Worm (Caenorhabditis elegans) whole organism, L2 larva: ENCODE results near the gene tbc-11.

Source experiments
- aly-2 ChIP-seq: fragments of 150-350 bp; optimal IDR thresholded peaks from 2 replicates; lab custom pipeline; 2014; ENCODE audit warnings: missing biosample characterization, missing genetic modification characterization
- ama-1 ChIP-seq: fragments of 150-350 bp; optimal IDR thresholded peaks from 2 replicates; lab custom pipeline; 2018; ENCODE audit warnings: inconsistent platforms
- mdl-1 ChIP-seq, 2 experiments: fragments of 150-350 bp in 1 of 2; sonication (generic microtip) in 1 of 2; optimal IDR thresholded peaks; 2 replicates each; lab custom pipeline; 2017; ENCODE audit warnings: missing biosample characterization in 2 of 2, missing genetic modification characterization in 2 of 2
- nhr-12 ChIP-seq: fragments of 150-350 bp; optimal IDR thresholded peaks from 2 replicates; lab custom pipeline; 2014; ENCODE audit warnings: missing biosample characterization, missing genetic modification characterization
- nhr-6 ChIP-seq: fragments of 150-350 bp; optimal IDR thresholded peaks from 2 replicates; lab custom pipeline; 2014; ENCODE audit warnings: missing biosample characterization, missing genetic modification characterization
- ztf-11 ChIP-seq: sonication (generic microtip); optimal IDR thresholded peaks from 2 replicates; lab custom pipeline; 2017; ENCODE audit warnings: missing biosample characterization, missing genetic modification characterization
- ztf-4 ChIP-seq: fragments of 150-350 bp; optimal IDR thresholded peaks from 2 replicates; lab custom pipeline; 2014; ENCODE audit warnings: missing biosample characterization, missing genetic modification characterization

DNA sequence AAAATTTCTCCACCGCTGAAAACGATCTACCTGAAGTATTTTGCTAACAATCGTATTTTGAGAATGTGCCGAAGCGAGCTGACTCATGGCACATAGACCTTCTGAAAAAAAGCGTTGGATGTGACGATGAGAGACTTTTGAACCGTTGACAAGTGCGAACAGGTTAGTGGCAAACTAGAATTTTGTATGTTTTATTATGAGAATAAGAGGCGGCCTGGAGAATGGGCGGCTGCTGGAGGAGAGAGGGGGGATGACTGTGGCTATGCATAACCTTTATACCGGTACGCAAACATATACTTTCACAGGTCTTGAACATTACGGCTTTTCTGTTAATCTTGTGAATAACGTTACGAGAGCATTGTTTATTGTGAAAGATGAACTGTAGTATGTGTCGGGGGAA lies 36.5 kb upstream of the tbc-11 start, which contains the start of gene mam-1:
- TF ChIP-seq ama-1 (lab: Kevin White, UChicago) (no peak), nhr-6 (no peak), ztf-4 (tag; lab: Kevin White, UChicago) (no peak), nhr-12 (tag; lab: Kevin White, UChicago) (no peak), aly-2 (tag; lab: Kevin White, UChicago) (no peak), ztf-11 (tag; lab: Kevin White, UChicago) (no peak), mdl-1 (tag; optimal IDR thresholded peaks at IDR 0.05; lab: Kevin White, UChicago) (no peak)
